Worm (Caenorhabditis elegans) whole organism, early embryonic: Measurements from ENCODE around the gene ZK430.5.

ENCODE experiments used
- B0310.2 ChIP-seq: sonication (generic microtip); optimal IDR thresholded peaks from 2 replicates; lab custom pipeline; 2016; ENCODE audit warnings: mild to moderate bottlenecking, missing genetic modification characterization, missing compliant biosample characterization
- F13C5.2 ChIP-seq: sonication (generic microtip); optimal IDR thresholded peaks from 2 replicates; lab custom pipeline; 2017; ENCODE audit warnings: mild to moderate bottlenecking, missing genetic modification characterization, inconsistent platforms, missing compliant biosample characterization
- aly-1 ChIP-seq: sonication (generic microtip); optimal IDR thresholded peaks from 2 replicates; lab custom pipeline; 2016; ENCODE audit warnings: missing genetic modification characterization, missing compliant biosample characterization
- ama-1 ChIP-seq: fragments of 150-350 bp; optimal IDR thresholded peaks from 2 replicates; lab custom pipeline; 2014
- ceh-13 ChIP-seq: fragments of 200-800 bp; sonication (Bioruptor generic); optimal IDR thresholded peaks from 2 replicates; lab custom pipeline; 2018; ENCODE audit warnings: mild to moderate bottlenecking, missing genetic modification characterization, missing compliant biosample characterization
- ceh-36 ChIP-seq: sonication (generic microtip); optimal IDR thresholded peaks from 2 replicates; lab custom pipeline; 2016; ENCODE audit warnings: missing genetic modification characterization, inconsistent platforms, missing compliant biosample characterization
- ets-7 ChIP-seq: sonication (generic microtip); optimal IDR thresholded peaks from 2 replicates; lab custom pipeline; 2016; ENCODE audit warnings: missing genotype, missing genetic modification characterization, missing compliant biosample characterization
- flt-1 ChIP-seq: fragments of 200-800 bp; sonication (Bioruptor generic); IDR thresholded peaks from 2 replicates; pipeline ENCODE4 v1.3.6; 2022; ENCODE audit warnings: missing genetic modification characterization, missing compliant biosample characterization
- hmbx-1 ChIP-seq: sonication (generic microtip); optimal IDR thresholded peaks from 2 replicates; lab custom pipeline; 2016; ENCODE audit warnings: mild to moderate bottlenecking, missing genetic modification characterization, missing compliant biosample characterization
- hmg-4 ChIP-seq: fragments of 200-800 bp; sonication (Bioruptor generic); optimal IDR thresholded peaks from 2 replicates; lab custom pipeline; 2018; ENCODE audit warnings: mild to moderate bottlenecking, missing genetic modification characterization, missing compliant biosample characterization
- hnd-1 ChIP-seq: sonication (generic microtip); optimal IDR thresholded peaks from 2 replicates; lab custom pipeline; 2016; ENCODE audit warnings: missing genetic modification characterization, missing compliant biosample characterization
- pes-1 ChIP-seq: fragments of 200-800 bp; sonication (Bioruptor generic); IDR thresholded peaks from 2 replicates; pipeline ENCODE4 v1.3.6; 2022; ENCODE audit warnings: missing genetic modification reagents, missing genetic modification characterization, missing compliant biosample characterization
- scrt-1 ChIP-seq: fragments of 200-800 bp; sonication (Bioruptor generic); IDR thresholded peaks from 2 replicates; pipeline ENCODE4 v1.3.6; 2022; ENCODE audit warnings: missing genetic modification characterization, missing compliant biosample characterization
- sea-1 ChIP-seq: fragments of 200-800 bp; sonication (Bioruptor generic); conservative IDR thresholded peaks from 2 replicates; pipeline ENCODE4 v1.3.6; 2022; ENCODE audit warnings: missing genetic modification characterization, missing compliant biosample characterization
- tbx-11 ChIP-seq: fragments of 200-800 bp; sonication (Bioruptor generic); IDR thresholded peaks from 2 replicates; pipeline ENCODE4 v1.3.6; 2022; ENCODE audit warnings: missing genetic modification characterization, missing compliant biosample characterization
- tbx-37 ChIP-seq: fragments of 200-800 bp; sonication (Bioruptor generic); conservative IDR thresholded peaks from 2 replicates; pipeline ENCODE4 v1.3.6; 2022; ENCODE audit warnings: missing genetic modification reagents, missing genetic modification characterization, missing compliant biosample characterization
- tra-4 ChIP-seq: sonication (generic microtip); optimal IDR thresholded peaks from 2 replicates; lab custom pipeline; 2017; ENCODE audit warnings: missing genetic modification characterization, missing compliant biosample characterization

Gene ZK430.5

DNA sequence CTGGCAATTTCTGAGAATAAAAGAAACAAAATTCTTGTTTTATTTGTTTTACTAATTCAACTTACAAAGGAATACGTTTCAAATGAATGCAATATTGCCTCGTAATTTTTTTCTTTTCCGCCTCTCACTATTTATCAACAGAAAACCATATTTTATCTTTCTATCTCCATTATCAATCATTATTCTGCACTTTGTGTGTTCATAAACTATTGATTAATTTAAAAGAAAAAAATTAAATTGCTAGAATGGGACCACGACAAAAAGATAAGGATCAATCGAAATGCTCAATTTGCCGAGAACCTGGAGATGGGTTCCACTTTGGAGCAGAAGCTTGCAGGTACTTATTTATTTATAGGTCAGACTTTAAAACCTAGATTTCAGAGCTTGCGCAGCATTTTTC lies 29.7 kb downstream of the ZK430.5 start, which contains the start of gene nhr-273:
Gene nhr-273, plus strand, starts transcription at position 167 of the 400 bp plus-strand sequence.
- TF ChIP-seq ceh-36 (no peak), tbx-11 (GFP tag; lab: Robert Waterston, UW) (no peak), hnd-1 (no peak), F13C5.2 (tag; lab: Kevin White, UChicago) (no peak), ama-1 (no peak)

DNA sequence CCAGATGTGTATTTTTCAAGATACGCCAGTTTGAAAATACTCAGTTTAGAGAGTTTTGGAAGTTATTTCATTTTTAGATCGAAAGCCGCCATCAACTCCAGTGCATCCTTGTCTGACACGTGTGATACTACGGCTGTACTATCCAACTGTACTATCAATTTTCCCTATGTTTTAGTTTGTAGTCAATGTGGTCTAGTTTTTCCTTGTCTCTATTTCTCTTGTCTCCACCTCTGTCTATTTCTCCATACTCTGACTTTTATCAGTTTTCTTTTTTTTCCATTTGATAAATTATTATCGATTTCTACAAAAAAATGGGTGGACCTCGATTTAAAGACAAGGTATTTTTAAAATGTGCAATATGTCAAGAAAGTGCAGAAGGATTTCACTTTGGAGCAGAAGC lies 33.1 kb downstream of the ZK430.5 start, which contains the start of gene nhr-16:
Gene nhr-16, plus strand, starts transcription at position 205 of the 400 bp plus-strand sequence.
- TF ChIP-seq sea-1 (no peak), tra-4 (tag; lab: Kevin White, UChicago) (no peak), tbx-37 (no peak), ama-1 (no peak), aly-1 (tag; lab: Kevin White, UChicago) (no peak), ets-7 (tag; lab: Kevin White, UChicago) (no peak), hmg-4 (GFP tag; lab: Kevin White, UChicago) (no peak), F13C5.2 (tag; lab: Kevin White, UChicago) (no peak), pes-1 (GFP tag; lab: Robert Waterston, UW) (no peak), flt-1 (no peak), B0310.2 (tag; lab: Kevin White, UChicago) (no peak), hnd-1 (no peak), tbx-11 (GFP tag; lab: Robert Waterston, UW) (no peak), scrt-1 (GFP tag; lab: Robert Waterston, UW) (no peak), ceh-13 (GFP tag; lab: Kevin White, UChicago) (no peak), ceh-36 (no peak), hmbx-1 (tag; lab: Kevin White, UChicago) (no peak)

DNA sequence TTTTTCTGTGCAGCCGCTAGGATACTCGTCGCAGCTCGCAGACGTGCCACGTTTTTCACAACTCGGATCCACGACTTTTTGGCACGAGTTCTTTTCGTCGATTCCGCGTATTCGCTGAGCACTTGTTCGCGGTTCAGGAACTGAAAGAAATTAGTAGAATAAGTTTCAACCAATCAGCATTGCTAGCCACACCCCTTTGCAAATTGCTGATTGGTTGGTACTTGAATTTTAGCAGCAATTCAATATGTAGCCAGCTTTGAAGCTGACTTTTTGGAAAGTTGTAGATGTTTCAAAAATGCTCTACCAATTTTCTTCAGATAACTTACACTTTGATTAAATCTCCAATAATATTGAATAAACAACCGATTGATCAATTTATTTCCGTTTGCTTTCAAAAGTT lies 35.8 kb downstream of the ZK430.5 start:
- no peak for TF ChIP-seq hmg-4 (GFP tag; lab: Kevin White, UChicago)
- no peak for TF ChIP-seq B0310.2 (tag; lab: Kevin White, UChicago)
- no peak for TF ChIP-seq aly-1 (tag; lab: Kevin White, UChicago)
- no peak for TF ChIP-seq pes-1 (GFP tag; lab: Robert Waterston, UW)
- TF ChIP-seq tra-4 (tag; lab: Kevin White, UChicago), result no peak
- TF ChIP-seq F13C5.2 (tag; lab: Kevin White, UChicago), result no peak
- no peak for TF ChIP-seq ama-1

ce11 chrII:4444811-4445210 lies 39.4 kb downstream of the ZK430.5 start:
- TF ChIP-seq pes-1 (GFP tag; lab: Robert Waterston, UW) (no peak), tbx-37 (no peak), tra-4 (tag; lab: Kevin White, UChicago) (no peak), hnd-1 (no peak), aly-1 (tag; lab: Kevin White, UChicago) (no peak), ama-1 (no peak)

- TF ChIP-seq F13C5.2 (tag; lab: Kevin White, UChicago) (no peak), flt-1 (no peak), sea-1 (no peak), ceh-36 (no peak), hnd-1 (no peak), ets-7 (tag; lab: Kevin White, UChicago) (no peak), aly-1 (tag; lab: Kevin White, UChicago) (no peak), scrt-1 (GFP tag; lab: Robert Waterston, UW) (no peak), ama-1 (no peak), hmg-4 (GFP tag; lab: Kevin White, UChicago) (no peak), B0310.2 (tag; lab: Kevin White, UChicago) (no peak), hmbx-1 (tag; lab: Kevin White, UChicago) (no peak), tbx-37 (no peak), ceh-13 (GFP tag; lab: Kevin White, UChicago) (no peak), pes-1 (GFP tag; lab: Robert Waterston, UW) (no peak)
Observed at ce11 chrII:4453051-4453450, 47.6 kb downstream of the ZK430.5 start, which contains the start of gene twk-2. TSS of gene twk-2 (minus strand) at chrII:4453151.

DNA sequence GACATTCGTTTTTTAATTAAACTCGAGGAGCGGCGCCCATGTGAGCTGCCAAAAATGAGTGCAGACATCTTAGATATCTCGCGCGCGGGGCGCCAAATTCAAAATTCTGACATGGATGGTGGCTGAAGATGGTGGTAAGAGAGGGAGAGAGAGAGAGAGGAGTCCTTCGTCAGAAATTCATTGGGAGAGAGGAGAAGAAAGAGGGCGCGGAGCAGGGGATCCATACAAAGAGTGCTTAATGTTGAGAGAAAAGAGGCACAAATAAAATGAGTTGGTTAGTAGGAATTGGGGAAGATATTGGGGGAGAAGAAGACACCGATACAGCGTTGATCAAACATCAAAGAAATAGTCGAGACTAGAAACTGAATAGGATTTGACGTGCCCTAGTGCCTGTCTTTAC lies 48.0 kb downstream of the ZK430.5 start:
- TF ChIP-seq ceh-36, result no peak
- TF ChIP-seq aly-1 (tag; lab: Kevin White, UChicago), result no peak
- no peak for TF ChIP-seq F13C5.2 (tag; lab: Kevin White, UChicago)

ce11 chrII:4454823-4455222 lies 49.4 kb downstream of the ZK430.5 start:
- TF ChIP-seq ceh-36 (peak; percentile 50), F13C5.2 (tag; lab: Kevin White, UChicago) (no peak)

DNA sequence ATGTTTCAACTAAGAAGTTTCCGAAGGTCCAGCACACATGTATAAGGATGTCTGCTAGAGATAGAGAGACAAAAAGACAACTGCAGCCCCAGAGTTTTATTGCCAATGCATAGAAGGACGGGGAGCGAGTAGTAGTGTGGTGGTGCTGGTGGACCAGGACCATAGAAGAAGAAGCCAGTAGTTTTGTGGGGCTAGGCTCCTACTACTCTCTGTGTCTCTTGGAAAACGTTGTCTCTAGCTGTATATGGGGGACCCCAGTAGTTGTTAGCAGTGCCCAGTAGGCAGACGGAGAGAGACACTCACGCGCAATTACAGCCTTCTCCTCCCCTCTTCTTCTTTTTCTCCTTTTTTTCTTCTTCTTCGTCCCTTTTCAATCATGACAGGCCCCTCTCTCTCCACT lies 50.6 kb downstream of the ZK430.5 start:
- no peak for TF ChIP-seq tbx-11 (GFP tag; lab: Robert Waterston, UW)
- no peak for TF ChIP-seq tbx-37
- TF ChIP-seq hmbx-1 (tag; lab: Kevin White, UChicago), result no peak
- no peak for TF ChIP-seq pes-1 (GFP tag; lab: Robert Waterston, UW)
- no peak for TF ChIP-seq hnd-1
- no peak for TF ChIP-seq flt-1

DNA sequence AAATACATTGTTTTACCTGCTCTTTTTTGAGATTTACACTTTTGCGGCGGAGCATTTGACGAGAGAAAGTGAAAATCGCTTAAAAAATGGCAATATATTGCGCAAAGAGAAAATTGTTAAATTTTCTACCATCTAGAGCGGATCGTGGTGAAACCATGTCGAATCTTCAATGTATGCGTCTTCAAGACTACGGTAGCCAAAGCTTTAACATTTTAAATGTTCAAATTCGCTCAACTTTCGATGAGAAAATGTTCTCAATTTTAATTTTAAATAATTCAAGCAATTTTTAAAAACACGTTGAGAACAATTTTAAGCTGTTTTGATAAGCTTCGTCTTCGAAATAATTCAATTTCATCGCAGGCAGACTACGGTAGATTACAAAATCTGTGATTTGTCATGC lies 54.8 kb downstream of the ZK430.5 start:
- no peak for TF ChIP-seq hmbx-1 (tag; lab: Kevin White, UChicago)
- TF ChIP-seq pes-1 (GFP tag; lab: Robert Waterston, UW), result no peak
- no peak for TF ChIP-seq ceh-13 (GFP tag; lab: Kevin White, UChicago)
- no peak for TF ChIP-seq hmg-4 (GFP tag; lab: Kevin White, UChicago)
- no peak for TF ChIP-seq tbx-11 (GFP tag; lab: Robert Waterston, UW)
- no peak for TF ChIP-seq tbx-37
- no peak for TF ChIP-seq B0310.2 (tag; lab: Kevin White, UChicago)
- TF ChIP-seq ama-1, result no peak
- TF ChIP-seq ets-7 (tag; lab: Kevin White, UChicago), result no peak
- TF ChIP-seq F13C5.2 (tag; lab: Kevin White, UChicago), result no peak
- TF ChIP-seq scrt-1 (GFP tag; lab: Robert Waterston, UW), result no peak
